Worm (Caenorhabditis elegans) whole organism, L1 larva: ENCODE data around the gene T14B4.19.

Experiments
- egl-27 ChIP-seq, 2 experiments: fragments of 150-350 bp in 1 of 2; sonication (generic microtip); optimal IDR thresholded peaks; 3 replicates each; lab custom pipeline; 2017 to 2018; ENCODE audit warnings: missing biosample characterization in 2 of 2, missing genetic modification characterization in 2 of 2, missing genetic modification reagents in 2 of 2
- lin-39 ChIP-seq: fragments of 150-350 bp; optimal IDR thresholded peaks from 2 replicates; lab custom pipeline; 2014; ENCODE audit warnings: missing biosample characterization, missing genetic modification reagents, missing genetic modification characterization

DNA sequence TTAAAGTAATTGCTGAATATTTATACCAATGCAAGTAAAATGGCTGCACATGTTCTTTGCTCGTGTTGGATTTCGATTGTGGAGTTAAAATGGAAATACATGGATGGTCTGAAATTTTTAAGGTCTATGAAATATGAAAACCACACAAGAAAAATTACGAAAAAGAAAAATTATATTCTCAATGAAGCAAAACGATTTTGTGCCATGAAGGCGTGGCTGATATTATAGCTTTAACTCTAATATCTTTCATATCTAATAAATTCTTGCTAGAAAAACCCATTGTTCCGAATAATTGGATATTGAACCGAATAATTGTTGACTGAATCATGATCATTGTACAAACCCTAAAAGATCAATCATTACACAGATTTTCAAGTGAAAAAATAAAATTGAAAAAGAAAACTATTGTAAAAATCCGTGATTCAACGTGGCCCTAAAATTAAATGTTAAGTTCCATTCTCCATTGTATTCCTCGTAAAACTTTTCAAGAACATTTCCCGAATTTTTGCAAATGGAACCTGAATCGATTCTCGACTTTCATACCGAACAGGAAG, 42.0 kb upstream of the T14B4.19 start, which contains the start of the genes srx-95 and fis-1:
- no peak for TF ChIP-seq egl-27 (tag; optimal IDR thresholded peaks at IDR 0.05; lab: Kevin White, UChicago)
- TF ChIP-seq lin-39 (tag; lab: Kevin White, UChicago), result no peak
